Worm (Caenorhabditis elegans) whole organism, L4 larva: ENCODE data around the gene prx-3.

Experiments used
- D1046.2 ChIP-seq: fragments of 200-800 bp; sonication (Bioruptor generic); IDR thresholded peaks from 2 replicates; pipeline ENCODE4 v1.3.6; 2022; ENCODE audit warnings: missing genetic modification characterization, missing compliant biosample characterization
- F26F4.8 ChIP-seq: fragments of 200-800 bp; sonication (Bioruptor generic); conservative IDR thresholded peaks from 2 replicates; pipeline ENCODE4 v1.3.6; 2022; ENCODE audit warnings: missing genetic modification characterization, missing compliant biosample characterization
- T26A8.4 ChIP-seq: fragments of 200-800 bp; sonication (Bioruptor generic); IDR thresholded peaks from 2 replicates; pipeline ENCODE4 v1.3.6; 2022; ENCODE audit warnings: missing genetic modification characterization, missing compliant biosample characterization
- Y48G9A.11 ChIP-seq: fragments of 200-800 bp; sonication (Bioruptor generic); IDR thresholded peaks from 2 replicates; pipeline ENCODE4 v1.3.6; 2022; ENCODE audit warnings: missing genetic modification reagents, missing genetic modification characterization, missing compliant biosample characterization
- aha-1 ChIP-seq: fragments of 150-350 bp; peaks from one replicate; lab custom pipeline; 2014; ENCODE audit warnings: missing biosample characterization, missing genetic modification characterization
- ama-1 ChIP-seq: fragments of 150-350 bp; optimal IDR thresholded peaks from 2 replicates; lab custom pipeline; 2014; ENCODE audit warnings: inconsistent platforms, mixed read lengths
- arid-1 ChIP-seq: fragments of 200-800 bp; sonication (Bioruptor generic); conservative IDR thresholded peaks from 2 replicates; pipeline ENCODE4 v1.3.6; 2022; ENCODE audit warnings: missing genetic modification reagents, missing genetic modification characterization, missing compliant biosample characterization
- ceh-28 ChIP-seq: fragments of 150-350 bp; optimal IDR thresholded peaks from 2 replicates; lab custom pipeline; 2014; ENCODE audit warnings: missing biosample characterization, missing genetic modification reagents, missing genetic modification characterization
- ceh-32 ChIP-seq: sonication (generic microtip); optimal IDR thresholded peaks from 2 replicates; lab custom pipeline; 2016; ENCODE audit warnings: mild to moderate bottlenecking, missing genetic modification characterization, missing compliant biosample characterization; ENCODE audit not compliant: poor library complexity
- ces-1 ChIP-seq: fragments of 150-350 bp; sonication (generic microtip); optimal IDR thresholded peaks from 4 replicates; lab custom pipeline; 2014; ENCODE audit warnings: missing biosample characterization, missing genetic modification reagents, missing genetic modification characterization
- ctbp-1 ChIP-seq: fragments of 200-800 bp; sonication (Bioruptor generic); IDR thresholded peaks from 2 replicates; pipeline ENCODE4 v1.3.6; 2022; ENCODE audit warnings: missing genetic modification reagents, missing genetic modification characterization, missing compliant biosample characterization
- daf-16 ChIP-seq, 3 experiments: sonication (generic microtip); optimal IDR thresholded peaks; 2 replicates each; lab custom pipeline; 2016 to 2017; ENCODE audit warnings: missing genetic modification characterization in 3 of 3, missing genetic modification reagents in 3 of 3, mild to moderate bottlenecking in 2 of 3, missing compliant biosample characterization in 2 of 3, missing biosample characterization in 1 of 3, moderate library complexity in 1 of 3
- daf-19 ChIP-seq: fragments of 200-800 bp; sonication (Bioruptor generic); conservative IDR thresholded peaks from 2 replicates; pipeline ENCODE4 v1.3.6; 2022; ENCODE audit warnings: missing genetic modification characterization, missing compliant biosample characterization
- dmd-6 ChIP-seq: fragments of 200-800 bp; sonication (Bioruptor generic); IDR thresholded peaks from 2 replicates; pipeline ENCODE4 v1.3.6; 2022; ENCODE audit warnings: missing genetic modification reagents, missing genetic modification characterization, missing compliant biosample characterization
- dmd-8 ChIP-seq: fragments of 200-800 bp; sonication (Bioruptor generic); IDR thresholded peaks from 2 replicates; pipeline ENCODE4 v1.3.6; 2022; ENCODE audit warnings: missing genetic modification characterization, missing compliant biosample characterization
- dpl-1 ChIP-seq: fragments of 150-350 bp; optimal IDR thresholded peaks from 2 replicates; lab custom pipeline; 2014; ENCODE audit warnings: missing biosample characterization, missing genetic modification reagents, missing genetic modification characterization
- dve-1 ChIP-seq: sonication (generic microtip); optimal IDR thresholded peaks from 2 replicates; lab custom pipeline; 2017; ENCODE audit warnings: antibody characterized with exemption, mild to moderate bottlenecking, missing genetic modification characterization, missing compliant biosample characterization; ENCODE audit not compliant: insufficient read depth
- egl-27 ChIP-seq: sonication (generic microtip); optimal IDR thresholded peaks from 3 replicates; lab custom pipeline; 2017; ENCODE audit warnings: missing biosample characterization, missing genetic modification reagents, missing genetic modification characterization
- hlh-11 ChIP-seq: fragments of 200-800 bp; sonication (Bioruptor generic); optimal IDR thresholded peaks from 2 replicates; lab custom pipeline; 2018; ENCODE audit warnings: mild to moderate bottlenecking, missing genetic modification characterization, missing compliant biosample characterization
- hlh-30 ChIP-seq: sonication (generic microtip); optimal IDR thresholded peaks from 2 replicates; lab custom pipeline; 2017; ENCODE audit warnings: antibody characterized with exemption, mild to moderate bottlenecking, missing genetic modification characterization, missing compliant biosample characterization; ENCODE audit not compliant: insufficient read depth
- lin-1 ChIP-seq: fragments of 200-800 bp; sonication (Bioruptor generic); IDR thresholded peaks from 2 replicates; pipeline ENCODE4 v1.3.6; 2022; ENCODE audit warnings: missing genetic modification reagents, missing genetic modification characterization, missing compliant biosample characterization
- lin-15B ChIP-seq: fragments of 150-350 bp; sonication (generic microtip); optimal IDR thresholded peaks from 3 replicates; lab custom pipeline; 2014; ENCODE audit warnings: missing biosample characterization, missing genetic modification characterization
- lin-39 ChIP-seq: fragments of 150-350 bp; optimal IDR thresholded peaks from 2 replicates; lab custom pipeline; 2014; ENCODE audit warnings: missing biosample characterization, missing genetic modification reagents, missing genetic modification characterization
- madf-5 ChIP-seq, 2 experiments: fragments of 200-800 bp; sonication (Bioruptor generic); IDR thresholded peaks; 2 replicates each; pipeline ENCODE4 v1.3.6; 2022; ENCODE audit warnings: missing compliant biosample characterization in 2 of 2, missing genetic modification characterization in 2 of 2
- mdl-1 ChIP-seq, 2 experiments: fragments of 150-350 bp in 1 of 2; sonication (generic microtip) in 1 of 2; optimal IDR thresholded peaks; 2 replicates each; lab custom pipeline; 2014 to 2017; ENCODE audit warnings: missing biosample characterization in 2 of 2, missing genetic modification characterization in 2 of 2
- mes-2 ChIP-seq: sonication (generic microtip); optimal IDR thresholded peaks from 2 replicates; lab custom pipeline; 2016; ENCODE audit warnings: missing genotype, mild to moderate bottlenecking, missing genetic modification characterization, missing compliant biosample characterization; ENCODE audit not compliant: poor library complexity, severe bottlenecking
- nhr-237 ChIP-seq: sonication (generic microtip); optimal IDR thresholded peaks from 2 replicates; lab custom pipeline; 2017; ENCODE audit warnings: missing biosample characterization, missing genetic modification characterization
- nhr-28 ChIP-seq: fragments of 150-350 bp; optimal IDR thresholded peaks from 2 replicates; lab custom pipeline; 2014; ENCODE audit warnings: missing biosample characterization, missing genetic modification characterization
- nhr-41 ChIP-seq: fragments of 200-800 bp; sonication (Bioruptor generic); IDR thresholded peaks from 2 replicates; pipeline ENCODE4 v1.3.6; 2022; ENCODE audit warnings: missing genetic modification reagents, missing genetic modification characterization, missing compliant biosample characterization
- nhr-42 ChIP-seq: fragments of 200-800 bp; sonication (Bioruptor generic); IDR thresholded peaks from 2 replicates; pipeline ENCODE4 v1.3.6; 2022; ENCODE audit warnings: missing genetic modification characterization, missing compliant biosample characterization
- nhr-76 ChIP-seq: fragments of 150-350 bp; optimal IDR thresholded peaks from 2 replicates; lab custom pipeline; 2014; ENCODE audit warnings: missing biosample characterization, missing genetic modification characterization
- nhr-77 ChIP-seq: fragments of 150-350 bp; optimal IDR thresholded peaks from 2 replicates; lab custom pipeline; 2014; ENCODE audit warnings: missing biosample characterization, missing genetic modification characterization
- php-3 ChIP-seq: fragments of 200-800 bp; sonication (Bioruptor generic); IDR thresholded peaks from 2 replicates; pipeline ENCODE4 v1.3.6; 2022; ENCODE audit warnings: missing genetic modification reagents, missing genetic modification characterization, missing compliant biosample characterization
- pqm-1 ChIP-seq: sonication (generic microtip); optimal IDR thresholded peaks from 2 replicates; lab custom pipeline; 2017; ENCODE audit warnings: missing biosample characterization, missing genetic modification characterization
- tag-97 ChIP-seq: fragments of 200-800 bp; sonication (Bioruptor generic); IDR thresholded peaks from 2 replicates; pipeline ENCODE4 v1.3.6; 2022; ENCODE audit warnings: missing genetic modification characterization, missing compliant biosample characterization
- unc-62 ChIP-seq, 3 experiments: fragments of 150-350 bp in 1 of 3; sonication (generic microtip); optimal IDR thresholded peaks in 2 of 3; peaks in 1 of 3; 1 replicate in 1 of 3; 2 replicates in 2 of 3; lab custom pipeline; 2014 to 2017; ENCODE audit warnings: missing biosample characterization in 3 of 3, missing genetic modification characterization in 3 of 3, missing genetic modification reagents in 3 of 3, missing genotype in 1 of 3
- zag-1 ChIP-seq: fragments of 150-350 bp; optimal IDR thresholded peaks from 2 replicates; lab custom pipeline; 2014; ENCODE audit warnings: missing biosample characterization, missing genetic modification characterization
- zfp-2 ChIP-seq: sonication (generic microtip); optimal IDR thresholded peaks from 2 replicates; lab custom pipeline; 2016; ENCODE audit warnings: mild to moderate bottlenecking, missing genetic modification characterization, missing compliant biosample characterization

Gene prx-3

ce11 chrX:6107962-6108361 is 4.8 kb downstream of the prx-3 start:
- TF ChIP-seq unc-62 (GFP tag; optimal IDR thresholded peaks at IDR 0.05 in 1 of 2; lab: Kevin White, UChicago) (peak in 1 of 2 experiments; percentile 93), unc-62 (tag; optimal IDR thresholded peaks at IDR 0.05; lab: Kevin White, UChicago) (no peak), lin-15B (no peak), Y48G9A.11 (GFP tag; lab: Robert Waterston, UW) (no peak), ctbp-1 (no peak), aha-1 (tag; lab: Kevin White, UChicago) (peak; percentile 31), ama-1 (lab: Kevin White, UChicago) (no peak), egl-27 (no peak)
- TF ChIP-seq, all 104 proteins: peak for 2

ce11 chrX:6103297-6103696 is 9.4 kb downstream of the prx-3 start, which contains the start of gene C15H9.11:
TSS of gene C15H9.11 (minus strand) at chrX:6103397.
- TF ChIP-seq ceh-28 (no peak), nhr-28 (tag; lab: Kevin White, UChicago) (no peak), arid-1 (no peak), dpl-1 (GFP tag; lab: Kevin White, UChicago) (no peak), T26A8.4 (GFP tag; lab: Robert Waterston, UW) (no peak), nhr-41 (GFP tag; lab: Robert Waterston, UW) (no peak), daf-19 (GFP tag; lab: Robert Waterston, UW) (no peak), tag-97 (GFP tag; lab: Robert Waterston, UW) (no peak), nhr-237 (tag; lab: Kevin White, UChicago) (no peak), hlh-30 (tag; lab: Kevin White, UChicago) (no peak), zfp-2 (no peak), php-3 (GFP tag; lab: Robert Waterston, UW) (no peak), zag-1 (tag; lab: Kevin White, UChicago) (no peak), nhr-42 (GFP tag; lab: Robert Waterston, UW) (no peak), F26F4.8 (GFP tag; lab: Robert Waterston, UW) (no peak), dmd-8 (GFP tag; lab: Robert Waterston, UW) (no peak)

DNA sequence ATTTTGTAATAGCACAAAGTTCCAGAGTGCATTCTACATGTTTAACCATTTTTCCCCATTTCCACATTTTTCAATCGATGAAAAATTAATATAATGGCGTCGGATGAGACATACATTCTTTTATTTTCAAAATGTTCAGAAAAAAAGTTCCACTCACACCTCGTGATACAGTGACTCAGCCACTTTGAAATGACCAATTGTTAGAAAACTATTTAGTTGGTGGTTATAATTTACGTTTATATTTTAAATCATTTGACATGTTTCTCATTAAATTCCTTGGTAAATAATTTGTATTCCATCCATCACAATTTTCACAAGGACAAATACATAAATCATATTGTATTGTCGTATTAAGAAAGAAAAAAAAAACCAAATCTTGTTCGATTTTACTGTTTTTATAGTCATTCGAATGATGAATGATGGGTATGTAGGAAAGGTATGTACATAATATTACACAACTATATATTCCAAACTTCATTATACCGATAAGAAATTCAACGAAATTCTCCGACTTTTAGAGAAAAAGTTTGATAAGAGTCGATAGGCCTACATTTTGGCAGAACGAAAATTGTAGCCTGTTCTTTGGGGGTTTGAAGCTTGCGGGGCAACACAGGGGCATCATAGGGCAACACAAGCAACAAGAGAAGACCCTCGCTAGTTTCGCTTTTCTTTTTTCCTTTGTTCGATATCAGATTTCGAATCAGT is 12.2 kb downstream of the prx-3 start:
- TF ChIP-seq dmd-6 (GFP tag; lab: Robert Waterston, UW) (peak; percentile 40; the same call in 1 of the 2 replicates), ces-1 (no peak), unc-62 (GFP tag; optimal IDR thresholded peaks at IDR 0.05 in 1 of 2; lab: Kevin White, UChicago) (peak in 1 of 2 experiments; percentile 13), unc-62 (tag; optimal IDR thresholded peaks at IDR 0.05; lab: Kevin White, UChicago) (no peak), daf-19 (GFP tag; lab: Robert Waterston, UW) (no peak), hlh-11 (peak; percentile 13), nhr-28 (tag; lab: Kevin White, UChicago) (peak; percentile 65), F26F4.8 (GFP tag; lab: Robert Waterston, UW) (no peak), php-3 (GFP tag; lab: Robert Waterston, UW) (peak; percentile 66; the same call in 1 of the 2 replicates), daf-16 (GFP tag; optimal IDR thresholded peaks at IDR 0.05; lab: Kevin White, UChicago) (no peak), daf-16 (tag; optimal IDR thresholded peaks at IDR 0.05; lab: Kevin White, UChicago) (peak; percentile 22), aha-1 (tag; lab: Kevin White, UChicago) (peak; percentile 93), egl-27 (no peak), dve-1 (tag; lab: Kevin White, UChicago) (peak; percentile 21)

ce11 chrX:6098420-6098819 is 14.3 kb downstream of the prx-3 start:
- TF ChIP-seq php-3 (GFP tag; lab: Robert Waterston, UW) (peak; percentile 51; the same call in 1 of the 2 replicates), dmd-6 (GFP tag; lab: Robert Waterston, UW) (peak; percentile 67), lin-1 (GFP tag; lab: Robert Waterston, UW) (0 out of 2 replicates have a peak, but pooled peaks have one; percentile 38), dve-1 (tag; lab: Kevin White, UChicago) (peak; percentile 57), madf-5 (GFP tag; IDR thresholded peaks at IDR 0.05; lab: Robert Waterston, UW) (no peak), mdl-1 (tag; optimal IDR thresholded peaks at IDR 0.05; lab: Kevin White, UChicago) (no peak), pqm-1 (tag; lab: Kevin White, UChicago) (peak; percentile 96), dmd-8 (GFP tag; lab: Robert Waterston, UW) (no peak), aha-1 (tag; lab: Kevin White, UChicago) (peak; percentile 13), nhr-41 (GFP tag; lab: Robert Waterston, UW) (peak; percentile 19; the same call in 1 of the 2 replicates), nhr-28 (tag; lab: Kevin White, UChicago) (peak; percentile 90), daf-19 (GFP tag; lab: Robert Waterston, UW) (no peak), nhr-76 (tag; lab: Kevin White, UChicago) (no peak), nhr-237 (tag; lab: Kevin White, UChicago) (no peak), daf-16 (GFP tag; optimal IDR thresholded peaks at IDR 0.05; lab: Kevin White, UChicago) (no peak), daf-16 (tag; optimal IDR thresholded peaks at IDR 0.05; lab: Kevin White, UChicago) (peak; percentile 84), ceh-32 (no peak), D1046.2 (GFP tag; lab: Robert Waterston, UW) (no peak), hlh-11 (peak; percentile 49), lin-39 (no peak), mes-2 (tag; lab: Kevin White, UChicago) (peak; percentile 50), nhr-77 (tag; lab: Kevin White, UChicago) (peak; percentile 52)
- TF ChIP-seq, all 104 proteins: peak for 12
